Worm (Caenorhabditis elegans): Measurements from ENCODE around the gene srd-64.

The srd-64 gene

ce11 chrIII:1702337-1702736, 7.4 kb upstream of the srd-64 start, which contains the start of gene spex-3:
spex-3 (minus strand) TSS chrIII:1702437.
- no peak for TF ChIP-seq nhr-23 (tag; optimal IDR thresholded peaks at IDR 0.05)
- no peak for TF ChIP-seq elt-3 (tag; optimal IDR thresholded peaks at IDR 0.05)
- no peak for TF ChIP-seq nhr-77 (tag; optimal IDR thresholded peaks at IDR 0.05)
- TF ChIP-seq fkh-2 (tag; optimal IDR thresholded peaks at IDR 0.05), result no peak
- no peak for TF ChIP-seq hmg-11 (tag; optimal IDR thresholded peaks at IDR 0.05)

- TF ChIP-seq egl-27 (tag; optimal IDR thresholded peaks at IDR 0.05) (no peak), elt-2 (tag; optimal IDR thresholded peaks at IDR 0.05) (peak; percentile 83), pqm-1 (tag; optimal IDR thresholded peaks at IDR 0.05) (peak; percentile 32), nhr-237 (tag; optimal IDR thresholded peaks at IDR 0.05) (no peak), nhr-23 (tag; optimal IDR thresholded peaks at IDR 0.05) (no peak), zag-1 (tag; optimal IDR thresholded peaks at IDR 0.05) (no peak), pha-4 (tag; optimal IDR thresholded peaks at IDR 0.05) (peak; percentile 12)
Observed at ce11 chrIII:1698842-1699241, 3.9 kb upstream of the srd-64 start, which contains the start of gene fbxa-74. fbxa-74 (minus strand) TSS chrIII:1698986.

ce11 chrIII:1689927-1690326, 5.0 kb downstream of the srd-64 start, which contains the start of gene Y22D7AR.14:
Y22D7AR.14 (minus strand) TSS chrIII:1690027.
- TF ChIP-seq mdl-1 (tag; optimal IDR thresholded peaks at IDR 0.05) (no peak), nhr-67 (tag; optimal IDR thresholded peaks at IDR 0.05) (no peak), mml-1 (tag; optimal IDR thresholded peaks at IDR 0.05) (no peak), ceh-9 (tag; optimal IDR thresholded peaks at IDR 0.05) (no peak), egl-27 (tag; optimal IDR thresholded peaks at IDR 0.05) (no peak), ZK546.5 (tag; optimal IDR thresholded peaks at IDR 0.05) (no peak), sea-2 (GFP tag; optimal IDR thresholded peaks at IDR 0.05) (no peak), unc-39 (tag; optimal IDR thresholded peaks at IDR 0.05) (no peak)

ce11 chrIII:1687999-1688398, 6.9 kb downstream of the srd-64 start, which contains the start of gene Y22D7AR.7:
Y22D7AR.7 (minus strand) TSS chrIII:1688099.
- TF ChIP-seq nfya-1 (tag; optimal IDR thresholded peaks at IDR 0.05; ENCODE audit: insufficient read depth) (no peak), R02D3.7 (tag; optimal IDR thresholded peaks at IDR 0.05) (no peak), ama-1 (optimal IDR thresholded peaks at IDR 0.05) (no peak), nhr-67 (tag; optimal IDR thresholded peaks at IDR 0.05) (no peak), mdl-1 (tag; optimal IDR thresholded peaks at IDR 0.05) (no peak), fkh-10 (GFP tag; optimal IDR thresholded peaks at IDR 0.05) (no peak), elt-3 (tag; optimal IDR thresholded peaks at IDR 0.05) (no peak), mml-1 (tag; optimal IDR thresholded peaks at IDR 0.05) (no peak), unc-62 (GFP tag; optimal IDR thresholded peaks at IDR 0.05) (no peak), ceh-82 (tag; optimal IDR thresholded peaks at IDR 0.05) (no peak), ceh-28 (tag; optimal IDR thresholded peaks at IDR 0.05) (no peak), skn-1 (tag; optimal IDR thresholded peaks at IDR 0.05) (no peak)

- TF ChIP-seq elt-2 (tag; optimal IDR thresholded peaks at IDR 0.05) (peak; percentile 52), nhr-43 (tag; optimal IDR thresholded peaks at IDR 0.05; ENCODE audit: poor library complexity, severe bottlenecking) (peak; percentile 31), nhr-237 (tag; optimal IDR thresholded peaks at IDR 0.05) (no peak), lin-39 (tag; optimal IDR thresholded peaks at IDR 0.05) (peak; percentile 6), tbx-2 (tag; optimal IDR thresholded peaks at IDR 0.05) (no peak), mdl-1 (tag; optimal IDR thresholded peaks at IDR 0.05) (peak; percentile 14)
Observed at ce11 chrIII:1682262-1682661, 12.6 kb downstream of the srd-64 start.

- peak; percentile 96 for TF ChIP-seq egl-5 (tag; optimal IDR thresholded peaks at IDR 0.05)
- TF ChIP-seq nfya-1 (tag; optimal IDR thresholded peaks at IDR 0.05; ENCODE audit: insufficient read depth), result peak; percentile 73
- TF ChIP-seq elt-3 (tag; optimal IDR thresholded peaks at IDR 0.05), result peak in 1 of 3 experiments; percentile 51
- no peak for TF ChIP-seq ceh-16 (tag; optimal IDR thresholded peaks at IDR 0.05)
- TF ChIP-seq ama-1 (optimal IDR thresholded peaks at IDR 0.05), result no peak
- TF ChIP-seq pha-4 (tag; optimal IDR thresholded peaks at IDR 0.05), result peak; percentile 76
- TF ChIP-seq pqm-1 (tag; optimal IDR thresholded peaks at IDR 0.05), result peak; percentile 93
- no peak for TF ChIP-seq fos-1 (tag; optimal IDR thresholded peaks at IDR 0.05)
- TF ChIP-seq eor-1 (tag; optimal IDR thresholded peaks at IDR 0.05), result no peak
- TF ChIP-seq skn-1 (tag; optimal IDR thresholded peaks at IDR 0.05), result peak; percentile 55
- peak; percentile 41 for TF ChIP-seq lin-15B (tag; optimal IDR thresholded peaks at IDR 0.05)
- no peak for TF ChIP-seq ceh-9 (tag; optimal IDR thresholded peaks at IDR 0.05)
- TF ChIP-seq R02D3.7 (tag; optimal IDR thresholded peaks at IDR 0.05), result peak; percentile 51
- TF ChIP-seq ceh-28 (tag; optimal IDR thresholded peaks at IDR 0.05), result peak; percentile 80
- TF ChIP-seq jun-1 (tag; optimal IDR thresholded peaks at IDR 0.05), result peak; percentile 84
- peak; percentile 93 for TF ChIP-seq elt-2 (tag; optimal IDR thresholded peaks at IDR 0.05)
- TF ChIP-seq mdl-1 (tag; optimal IDR thresholded peaks at IDR 0.05), result no peak
- TF ChIP-seq nhr-43 (tag; optimal IDR thresholded peaks at IDR 0.05; ENCODE audit: poor library complexity, severe bottlenecking), result peak; percentile 74
- TF ChIP-seq lsy-12 (tag; optimal IDR thresholded peaks at IDR 0.05), result peak; percentile 9
- TF ChIP-seq nhr-23 (tag; optimal IDR thresholded peaks at IDR 0.05), result peak; percentile 89
- TF ChIP-seq lin-39 (tag; optimal IDR thresholded peaks at IDR 0.05), result peak; percentile 45
- TF ChIP-seq nhr-25 (tag; optimal IDR thresholded peaks at IDR 0.05), result peak; percentile 82
- peak; percentile 24 for TF ChIP-seq hmg-11 (tag; optimal IDR thresholded peaks at IDR 0.05)
Observed at ce11 chrIII:1680996-1681395, 13.9 kb downstream of the srd-64 start.
